Worm (Caenorhabditis elegans): ENCODE measurements around the gene C15F1.5.

C15F1.5 gene

ce11 chrII:6968191-6968675 lies 2.2 kb downstream of the C15F1.5 start (continued):
- TF ChIP-seq alr-1 (tag; optimal IDR thresholded peaks at IDR 0.05; ENCODE audit: borderline replicate concordance) (no peak), ama-1 (optimal IDR thresholded peaks at IDR 0.05) (peak; percentile 95), ces-1 (GFP tag; optimal IDR thresholded peaks at IDR 0.05) (no peak), aly-2 (tag; optimal IDR thresholded peaks at IDR 0.05) (peak; percentile 73), C16A3.4 (tag; optimal IDR thresholded peaks at IDR 0.05) (peak; percentile 2), lin-35 (GFP tag; optimal IDR thresholded peaks at IDR 0.05) (peak; percentile 41 to 65), xbp-1 (tag; optimal IDR thresholded peaks at IDR 0.05) (peak; percentile 73), snu-23 (GFP tag; optimal IDR thresholded peaks at IDR 0.05) (peak; percentile 86), ceh-90 (tag; optimal IDR thresholded peaks at IDR 0.05) (no peak), nhr-20 (tag; optimal IDR thresholded peaks at IDR 0.05) (peak; percentile 89), ceh-8 (GFP tag; optimal IDR thresholded peaks at IDR 0.05) (peak; percentile 37), fkh-8 (tag; optimal IDR thresholded peaks at IDR 0.05) (peak; percentile 64), ceh-88 (GFP tag; IDR thresholded peaks at IDR 0.05) (peak; percentile 65; the same call in 1 of the 2 replicates), sup-37 (GFP tag; optimal IDR thresholded peaks at IDR 0.05) (peak; percentile 75), nhr-90 (tag; optimal IDR thresholded peaks at IDR 0.05; ENCODE audit: poor library complexity) (peak; percentile 92), hlh-17 (GFP tag; optimal IDR thresholded peaks at IDR 0.05; ENCODE audit: borderline replicate concordance) (peak; percentile 34), sox-4 (tag; optimal IDR thresholded peaks at IDR 0.05) (no peak), snpc-4 (tag; optimal IDR thresholded peaks at IDR 0.05) (peak; percentile 98), hpl-2 (GFP tag; optimal IDR thresholded peaks at IDR 0.05) (no peak), nhr-19 (GFP tag; conservative IDR thresholded peaks at IDR 0.05) (peak; percentile 93), nhr-76 (tag; optimal IDR thresholded peaks at IDR 0.05) (no peak), C04F5.9 (tag; optimal IDR thresholded peaks at IDR 0.05) (peak; percentile 80), dsc-1 (tag; optimal IDR thresholded peaks at IDR 0.05) (peak; percentile 79), lin-15B (tag; optimal IDR thresholded peaks at IDR 0.05) (peak; percentile 35), swsn-7 (tag; optimal IDR thresholded peaks at IDR 0.05) (peak; percentile 87), ceh-82 (tag; optimal IDR thresholded peaks at IDR 0.05) (peak; percentile 53 to 77 (median 72)), nhr-11 (tag; optimal IDR thresholded peaks at IDR 0.05) (peak; percentile 12), zag-1 (tag; optimal IDR thresholded peaks at IDR 0.05) (no peak), tbx-2 (tag; optimal IDR thresholded peaks at IDR 0.05) (peak; percentile 69), ets-5 (GFP tag; IDR thresholded peaks at IDR 0.05) (0 out of 2 replicates have a peak, but pooled peaks have one; percentile 30), irx-1 (tag; optimal IDR thresholded peaks at IDR 0.05) (peak; percentile 66), egl-13 (tag; optimal IDR thresholded peaks at IDR 0.05) (peak; percentile 70), lsy-2 (tag; optimal IDR thresholded peaks at IDR 0.05) (peak; percentile 50 to 71), pag-3 (tag; optimal IDR thresholded peaks at IDR 0.05; ENCODE audit: borderline replicate concordance, insufficient read depth) (no peak), vab-15 (tag; optimal IDR thresholded peaks at IDR 0.05) (no peak), unc-62 (GFP tag; optimal IDR thresholded peaks at IDR 0.05) (no peak), nhr-85 (tag) (peak; percentile 89), nhr-28 (tag; optimal IDR thresholded peaks at IDR 0.05) (no peak), jun-1 (tag; optimal IDR thresholded peaks at IDR 0.05) (peak; percentile 35), ztf-4 (tag; optimal IDR thresholded peaks at IDR 0.05) (peak; percentile 59), lir-3 (tag; optimal IDR thresholded peaks at IDR 0.05; ENCODE audit: poor library complexity) (peak; percentile 38), nhr-77 (tag; optimal IDR thresholded peaks at IDR 0.05) (peak; percentile 81), C34B4.2 (tag; optimal IDR thresholded peaks at IDR 0.05) (no peak), ztf-11 (tag; optimal IDR thresholded peaks at IDR 0.05) (peak in 1 of 2 experiments; percentile 71)

- no peak for TF ChIP-seq ztf-11 (tag; optimal IDR thresholded peaks at IDR 0.05)
- no peak for TF ChIP-seq sox-4 (tag; optimal IDR thresholded peaks at IDR 0.05)
- peak; percentile 12 for TF ChIP-seq rnt-1 (tag; optimal IDR thresholded peaks at IDR 0.05)
- no peak for TF ChIP-seq ama-1 (optimal IDR thresholded peaks at IDR 0.05)
- TF ChIP-seq F16B12.6 (tag; optimal IDR thresholded peaks at IDR 0.05), result peak; percentile 44
- TF ChIP-seq blmp-1 (tag; optimal IDR thresholded peaks at IDR 0.05), result peak; percentile 44
- peak; percentile 25 for TF ChIP-seq snu-23 (GFP tag; optimal IDR thresholded peaks at IDR 0.05)
- TF ChIP-seq aly-2 (tag; optimal IDR thresholded peaks at IDR 0.05), result no peak
- TF ChIP-seq aha-1 (tag; optimal IDR thresholded peaks at IDR 0.05), result no peak
- no peak for TF ChIP-seq hlh-17 (GFP tag; optimal IDR thresholded peaks at IDR 0.05; ENCODE audit: borderline replicate concordance)
- TF ChIP-seq nhr-11 (tag; optimal IDR thresholded peaks at IDR 0.05), result no peak
- TF ChIP-seq nhr-12 (tag; optimal IDR thresholded peaks at IDR 0.05), result no peak
- peak; percentile 60 for TF ChIP-seq mep-1 (tag; optimal IDR thresholded peaks at IDR 0.05)
- TF ChIP-seq sup-37 (GFP tag; optimal IDR thresholded peaks at IDR 0.05), result no peak
- no peak for TF ChIP-seq unc-130 (tag; optimal IDR thresholded peaks at IDR 0.05)
- TF ChIP-seq isw-1 (GFP tag; IDR thresholded peaks at IDR 0.05), result no peak
- TF ChIP-seq ztf-4 (tag; optimal IDR thresholded peaks at IDR 0.05), result no peak
- TF ChIP-seq lin-39 (tag; optimal IDR thresholded peaks at IDR 0.05), result no peak
- TF ChIP-seq ceh-82 (tag; optimal IDR thresholded peaks at IDR 0.05), result peak in 1 of 3 experiments; percentile 35
- TF ChIP-seq xbp-1 (tag; optimal IDR thresholded peaks at IDR 0.05), result peak; percentile 0
These were observed 2.8 kb downstream of the C15F1.5 start, which contains the start of gene eif-2Bgamma for ce11 chrII:6967618-6968017. Gene eif-2Bgamma (minus strand): TSS chrII:6967648.

Data from whole organism, L1 larva.